Fruit fly (Drosophila melanogaster): ENCODE results near the gene CG6912.

CG6912 gene

dm6 chr3R:15094929-15095236, 41.9 kb downstream of the CG6912 start:
- TF ChIP-seq CTCF (optimal IDR thresholded peaks at IDR 0.05), result no peak

- TF ChIP-seq CTCF (optimal IDR thresholded peaks at IDR 0.05) (no peak), CG8478 (optimal IDR thresholded peaks at IDR 0.05) (no peak)
These were observed 42.4 kb downstream of the CG6912 start for dm6 chr3R:15094218-15094928.

DNA sequence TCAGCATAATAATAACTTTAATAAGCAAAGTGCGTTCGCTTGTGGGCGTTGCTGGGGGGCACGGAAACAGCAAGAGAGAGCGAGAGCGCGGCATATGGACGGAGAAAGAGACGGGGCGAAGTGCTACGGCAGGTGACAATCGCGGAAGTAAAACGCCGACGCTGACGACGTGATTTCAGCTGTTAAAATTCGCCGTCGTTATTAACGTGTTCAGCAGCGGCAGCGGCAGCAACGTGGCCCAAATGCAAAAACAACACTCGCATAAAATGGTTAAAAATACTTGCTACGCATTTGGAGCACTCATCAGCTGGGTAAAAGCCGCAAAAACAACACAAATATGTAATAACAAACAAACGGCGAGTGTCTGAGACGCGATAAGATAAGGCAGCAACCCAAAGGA, 44.0 kb downstream of the CG6912 start:
- no peak for TF ChIP-seq CTCF (optimal IDR thresholded peaks at IDR 0.05)

- TF ChIP-seq CG8478 (optimal IDR thresholded peaks at IDR 0.05), result no peak
- no peak for TF ChIP-seq CTCF (optimal IDR thresholded peaks at IDR 0.05)
These were observed 44.5 kb downstream of the CG6912 start for dm6 chr3R:15092351-15092750.

- no peak for TF ChIP-seq CG8478 (optimal IDR thresholded peaks at IDR 0.05)
- no peak for TF ChIP-seq CTCF (optimal IDR thresholded peaks at IDR 0.05)
These were observed 45.0 kb downstream of the CG6912 start for dm6 chr3R:15091680-15092343.

dm6 chr3R:15089922-15090261, 46.9 kb downstream of the CG6912 start:
- TF ChIP-seq CTCF (optimal IDR thresholded peaks at IDR 0.05), result no peak
- no peak for TF ChIP-seq CG8478 (optimal IDR thresholded peaks at IDR 0.05)

DNA sequence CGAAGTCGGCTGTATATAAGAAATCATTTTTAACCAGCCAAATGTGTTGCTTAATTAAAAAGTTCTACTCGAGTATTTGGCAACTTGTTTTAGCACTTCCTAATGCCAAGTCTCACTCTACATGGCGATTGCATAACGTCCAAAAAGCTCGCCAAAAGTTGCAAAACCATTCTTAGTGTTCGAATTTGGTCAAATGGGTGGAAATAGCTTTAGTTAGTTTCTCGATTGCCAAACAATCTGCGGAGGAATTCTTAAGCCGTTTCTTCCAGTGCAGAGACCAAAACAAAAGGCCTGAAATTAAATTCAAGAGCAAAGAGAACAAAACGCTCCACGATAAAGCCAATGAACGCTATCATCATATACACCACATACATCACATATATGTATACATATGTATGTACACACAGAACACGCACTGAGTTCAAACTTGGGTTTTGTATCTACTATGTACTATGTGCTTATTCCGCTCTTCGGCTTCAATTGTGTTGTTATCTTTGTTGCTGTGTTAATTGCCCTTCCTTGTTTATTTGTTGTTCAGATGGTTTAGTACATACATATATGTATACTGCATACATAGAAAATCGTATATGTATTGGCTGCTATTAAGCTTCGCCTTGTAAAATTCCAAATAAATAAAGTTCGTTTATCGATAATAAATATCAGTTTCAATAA, 47.4 kb downstream of the CG6912 start:
- no peak for TF ChIP-seq CG8478 (optimal IDR thresholded peaks at IDR 0.05)
- no peak for TF ChIP-seq CTCF (optimal IDR thresholded peaks at IDR 0.05)

dm6 chr3R:15088258-15088657, 48.5 kb downstream of the CG6912 start:
- TF ChIP-seq CG8478 (optimal IDR thresholded peaks at IDR 0.05) (no peak), CTCF (optimal IDR thresholded peaks at IDR 0.05) (no peak)

DNA sequence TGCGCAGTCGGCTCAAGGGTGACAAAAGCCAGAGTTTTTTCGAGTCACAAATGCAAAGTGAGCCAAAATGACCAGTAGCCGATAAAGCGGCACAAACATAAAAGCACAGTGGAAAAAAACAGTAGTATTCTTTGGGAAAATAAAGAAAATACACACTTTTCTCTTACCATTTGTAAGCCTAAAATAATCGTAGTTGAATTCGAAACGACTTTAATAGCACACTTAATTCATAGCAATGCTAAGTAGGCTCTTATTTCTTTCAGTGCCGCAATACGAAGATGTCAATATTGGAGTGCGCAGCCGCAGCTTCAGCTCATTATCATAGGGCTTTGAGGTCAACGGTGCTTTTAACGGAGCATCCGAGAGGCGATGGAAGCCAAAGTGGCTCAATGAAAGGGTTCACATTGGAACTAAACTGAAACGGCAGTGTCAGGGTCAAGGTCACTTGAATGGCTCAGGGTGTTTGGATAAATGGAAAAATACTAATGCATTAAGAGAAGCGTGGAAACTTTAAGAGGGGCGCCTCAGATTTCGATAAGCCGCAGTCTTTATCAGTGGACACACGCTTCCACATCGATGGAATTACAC, 49.1 kb downstream of the CG6912 start:
- no peak for TF ChIP-seq CTCF (optimal IDR thresholded peaks at IDR 0.05)
- TF ChIP-seq CG8478 (optimal IDR thresholded peaks at IDR 0.05), result no peak

DNA sequence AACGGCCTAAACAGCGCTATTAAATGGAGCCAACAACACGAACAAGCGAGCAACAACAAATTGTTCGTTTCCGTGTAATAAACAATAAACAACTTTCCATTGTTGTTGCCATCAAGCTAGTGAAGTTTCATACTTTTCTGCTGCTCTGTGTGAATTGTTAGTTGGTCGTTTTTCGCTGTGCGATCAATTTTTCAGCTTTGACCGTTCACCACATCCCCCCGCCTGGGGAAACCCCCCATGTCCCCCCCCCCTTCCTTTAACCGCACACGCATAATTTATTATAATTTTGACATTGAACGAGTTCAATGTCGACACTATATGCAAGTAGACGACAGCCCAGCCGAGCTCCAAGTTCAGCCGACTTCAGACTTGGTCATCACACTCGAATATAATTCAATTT, 49.8 kb downstream of the CG6912 start:
- TF ChIP-seq CG8478 (optimal IDR thresholded peaks at IDR 0.05) (no peak), CTCF (optimal IDR thresholded peaks at IDR 0.05) (no peak)

Data from S2 (cell line).